Worm (Caenorhabditis elegans) whole organism, young adult: ENCODE measurements around the gene C14B4.2.

Source experiments
- B0035.1 ChIP-seq: sonication (generic microtip); optimal IDR thresholded peaks from 2 replicates; lab custom pipeline; 2016; ENCODE audit warnings: missing genetic modification characterization, mild to moderate bottlenecking, missing compliant biosample characterization, missing genotype, missing genetic modification reagents
- C17E4.6 ChIP-seq: fragments of 200-800 bp; sonication (Bioruptor generic); IDR thresholded peaks from 2 replicates; pipeline ENCODE4 v1.3.6; 2022; ENCODE audit warnings: missing genetic modification reagents, missing genetic modification characterization, missing compliant biosample characterization
- F49E8.2 ChIP-seq: sonication (generic microtip); optimal IDR thresholded peaks from 3 replicates; lab custom pipeline; 2017; ENCODE audit warnings: missing genetic modification characterization, mild to moderate bottlenecking, missing compliant biosample characterization, antibody characterized with exemption, moderate library complexity; ENCODE audit not compliant: insufficient read depth
- F57A8.1 ChIP-seq: fragments of 200-800 bp; sonication (Bioruptor generic); optimal IDR thresholded peaks from 2 replicates; lab custom pipeline; 2018; ENCODE audit warnings: mild to moderate bottlenecking, missing genetic modification characterization, moderate library complexity, missing compliant biosample characterization
- F57C9.4 ChIP-seq: sonication (generic microtip); optimal IDR thresholded peaks from 2 replicates; lab custom pipeline; 2017; ENCODE audit warnings: mild to moderate bottlenecking, missing genetic modification characterization, missing compliant biosample characterization
- K12H6.12 ChIP-seq: fragments of 200-800 bp; sonication (Bioruptor generic); optimal IDR thresholded peaks from 2 replicates; lab custom pipeline; 2018; ENCODE audit warnings: mild to moderate bottlenecking, missing genetic modification characterization, missing compliant biosample characterization
- T07F8.4 ChIP-seq: sonication (generic microtip); optimal IDR thresholded peaks from 2 replicates; lab custom pipeline; 2016; ENCODE audit warnings: mild to moderate bottlenecking, missing genetic modification characterization, moderate library complexity, missing compliant biosample characterization
- Y53F4B.3 ChIP-seq: fragments of 200-800 bp; sonication (Bioruptor generic); IDR thresholded peaks from 2 replicates; pipeline ENCODE4 v1.3.6; 2022; ENCODE audit warnings: missing genetic modification reagents, missing genetic modification characterization, missing compliant biosample characterization
- Y79H2A.3 ChIP-seq: fragments of 200-800 bp; sonication (Bioruptor generic); conservative IDR thresholded peaks from 2 replicates; pipeline ENCODE4 v1.3.6; 2022; ENCODE audit warnings: missing genetic modification reagents, missing genetic modification characterization, missing compliant biosample characterization
- ZK185.1 ChIP-seq: sonication (generic microtip); optimal IDR thresholded peaks from 2 replicates; lab custom pipeline; 2016; ENCODE audit warnings: mild to moderate bottlenecking, missing genetic modification characterization, missing compliant biosample characterization; ENCODE audit not compliant: poor library complexity, severe bottlenecking
- akir-1 ChIP-seq: fragments of 200-800 bp; sonication (Bioruptor generic); optimal IDR thresholded peaks from 2 replicates; lab custom pipeline; 2018; ENCODE audit warnings: mild to moderate bottlenecking, missing genetic modification characterization, moderate library complexity, missing compliant biosample characterization
- athp-1 ChIP-seq: sonication (generic microtip); optimal IDR thresholded peaks from 2 replicates; lab custom pipeline; 2017; ENCODE audit warnings: mild to moderate bottlenecking, missing genetic modification characterization, missing compliant biosample characterization
- attf-6 ChIP-seq: fragments of 200-800 bp; sonication (Bioruptor generic); IDR thresholded peaks from 2 replicates; pipeline ENCODE4 v1.3.6; 2022; ENCODE audit warnings: missing genetic modification reagents, missing genetic modification characterization, missing compliant biosample characterization
- ccch-3 ChIP-seq: fragments of 200-800 bp; sonication (Bioruptor generic); optimal IDR thresholded peaks from 2 replicates; lab custom pipeline; 2018; ENCODE audit warnings: mild to moderate bottlenecking, missing genetic modification characterization, missing compliant biosample characterization
- cebp-1 ChIP-seq, 2 experiments: fragments of 200-800 bp in 1 of 2; sonication (Bioruptor generic) in 1 of 2; sonication (generic microtip) in 1 of 2; IDR thresholded peaks in 1 of 2; optimal IDR thresholded peaks in 1 of 2; 2 replicates each; pipeline versions ENCODE4 v1.3.6 to Lab custom; 2017 to 2022; ENCODE audit warnings: missing compliant biosample characterization in 2 of 2, missing genetic modification characterization in 2 of 2, mild to moderate bottlenecking in 1 of 2, missing genetic modification reagents in 1 of 2, moderate library complexity in 1 of 2
- ceh-27 ChIP-seq: fragments of 200-800 bp; sonication (Bioruptor generic); optimal IDR thresholded peaks from 2 replicates; lab custom pipeline; 2018; ENCODE audit warnings: mild to moderate bottlenecking, missing genetic modification characterization, moderate library complexity, missing compliant biosample characterization
- dox-1 ChIP-seq: fragments of 200-800 bp; sonication (Bioruptor generic); IDR thresholded peaks from 2 replicates; pipeline ENCODE4 v1.3.6; 2022; ENCODE audit warnings: missing genetic modification reagents, missing genetic modification characterization, missing compliant biosample characterization
- him-1 ChIP-seq: sonication (generic microtip); optimal IDR thresholded peaks from 2 replicates; lab custom pipeline; 2016; ENCODE audit warnings: missing genotype, missing genetic modification reagents, missing genetic modification characterization, missing compliant biosample characterization
- hmg-20 ChIP-seq: fragments of 200-800 bp; sonication (Bioruptor generic); IDR thresholded peaks from 2 replicates; pipeline ENCODE4 v1.3.6; 2022; ENCODE audit warnings: missing genetic modification reagents, missing genetic modification characterization, missing compliant biosample characterization
- lin-35 ChIP-seq, 3 experiments: fragments of 150-350 bp in 2 of 3; sonication (generic microtip) in 1 of 3; optimal IDR thresholded peaks; 2 replicates each; lab custom pipeline; 2014 to 2018; ENCODE audit warnings: missing biosample characterization in 3 of 3, missing genetic modification characterization in 3 of 3, missing genetic modification reagents in 3 of 3
- lin-40 ChIP-seq: sonication (generic microtip); optimal IDR thresholded peaks from 2 replicates; lab custom pipeline; 2016; ENCODE audit warnings: missing genetic modification characterization, mild to moderate bottlenecking, missing compliant biosample characterization, missing genotype, missing genetic modification reagents
- lsl-1 ChIP-seq: fragments of 200-800 bp; sonication (Bioruptor generic); optimal IDR thresholded peaks from 2 replicates; lab custom pipeline; 2018; ENCODE audit warnings: mild to moderate bottlenecking, missing genetic modification characterization, moderate library complexity, missing compliant biosample characterization
- madf-3 ChIP-seq: fragments of 200-800 bp; sonication (Bioruptor generic); IDR thresholded peaks from 2 replicates; pipeline ENCODE4 v1.3.6; 2022; ENCODE audit warnings: missing genetic modification reagents, missing genetic modification characterization, missing compliant biosample characterization
- nfya-1 ChIP-seq: sonication (generic microtip); optimal IDR thresholded peaks from 2 replicates; lab custom pipeline; 2017; ENCODE audit warnings: antibody characterized with exemption, missing compliant biosample characterization, missing genetic modification characterization, borderline replicate concordance; ENCODE audit not compliant: insufficient read depth
- nhr-27 ChIP-seq: fragments of 200-800 bp; sonication (Bioruptor generic); optimal IDR thresholded peaks from 2 replicates; lab custom pipeline; 2018; ENCODE audit warnings: mild to moderate bottlenecking, missing genetic modification characterization, moderate library complexity, missing compliant biosample characterization
- nhr-80 ChIP-seq: sonication (generic microtip); optimal IDR thresholded peaks from 2 replicates; lab custom pipeline; 2016; ENCODE audit warnings: missing genetic modification characterization, missing compliant biosample characterization
- nhr-90 ChIP-seq: sonication (generic microtip); optimal IDR thresholded peaks from 2 replicates; lab custom pipeline; 2016; ENCODE audit warnings: missing genotype, mild to moderate bottlenecking, missing genetic modification characterization, missing compliant biosample characterization
- snpc-1.1 ChIP-seq: sonication (generic microtip); optimal IDR thresholded peaks from 2 replicates; lab custom pipeline; 2017; ENCODE audit warnings: missing genetic modification characterization, mild to moderate bottlenecking, missing compliant biosample characterization, antibody characterized with exemption, moderate library complexity, missing genotype, missing genetic modification reagents; ENCODE audit not compliant: insufficient read depth
- sptf-2 ChIP-seq: fragments of 200-800 bp; sonication (Bioruptor generic); optimal IDR thresholded peaks from 2 replicates; lab custom pipeline; 2018; ENCODE audit warnings: mild to moderate bottlenecking, missing genetic modification characterization, missing compliant biosample characterization
- tlf-1 ChIP-seq: fragments of 200-800 bp; sonication (Bioruptor generic); optimal IDR thresholded peaks from 2 replicates; lab custom pipeline; 2018; ENCODE audit warnings: mild to moderate bottlenecking, missing genetic modification characterization, missing compliant biosample characterization
- zim-3 ChIP-seq: sonication (generic microtip); optimal IDR thresholded peaks from 2 replicates; lab custom pipeline; 2017; ENCODE audit warnings: mild to moderate bottlenecking, missing genetic modification characterization, moderate library complexity, missing compliant biosample characterization
- ztf-22 ChIP-seq: fragments of 200-800 bp; sonication (Bioruptor generic); optimal IDR thresholded peaks from 2 replicates; lab custom pipeline; 2018; ENCODE audit warnings: mild to moderate bottlenecking, missing genetic modification characterization, moderate library complexity, missing compliant biosample characterization
- ztf-25 ChIP-seq: fragments of 200-800 bp; sonication (Bioruptor generic); IDR thresholded peaks from 2 replicates; pipeline ENCODE4 v1.3.6; 2022; ENCODE audit warnings: missing genetic modification reagents, missing genetic modification characterization, missing compliant biosample characterization

C14B4.2 gene

DNA sequence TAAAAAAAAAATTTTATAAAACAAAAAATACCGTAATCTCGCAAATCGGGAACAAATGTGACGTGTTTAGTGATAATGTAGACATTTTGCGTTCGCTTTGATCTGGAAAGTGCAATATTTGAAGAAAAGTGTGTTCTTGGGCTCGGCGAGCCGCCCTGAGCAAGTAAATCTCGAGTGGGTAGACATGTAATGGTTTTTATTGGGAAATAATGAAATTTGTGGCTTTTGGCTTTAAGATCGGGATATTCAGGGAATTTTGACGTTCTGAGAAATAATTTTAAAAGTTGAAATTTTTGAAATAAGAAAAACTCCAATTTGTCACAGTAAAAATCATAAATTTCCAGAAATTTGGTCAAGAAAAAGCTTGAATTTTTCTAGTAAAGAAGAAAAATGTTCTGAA is at the start of gene C14B4.2:
Gene C14B4.2 (minus strand): TSS at position 101 of the 400 bp plus-strand sequence.
- no peak for TF ChIP-seq madf-3 (GFP tag; lab: Robert Waterston, UW)
- no peak for TF ChIP-seq Y53F4B.3 (GFP tag; lab: Robert Waterston, UW)
- no peak for TF ChIP-seq ccch-3 (GFP tag; lab: Kevin White, UChicago)
- no peak for TF ChIP-seq C17E4.6
- TF ChIP-seq ztf-25 (GFP tag; lab: Robert Waterston, UW), result no peak
- no peak for TF ChIP-seq athp-1 (tag; lab: Kevin White, UChicago)
- TF ChIP-seq zim-3 (tag; lab: Kevin White, UChicago), result no peak
- TF ChIP-seq T07F8.4 (tag; lab: Kevin White, UChicago), result no peak

DNA sequence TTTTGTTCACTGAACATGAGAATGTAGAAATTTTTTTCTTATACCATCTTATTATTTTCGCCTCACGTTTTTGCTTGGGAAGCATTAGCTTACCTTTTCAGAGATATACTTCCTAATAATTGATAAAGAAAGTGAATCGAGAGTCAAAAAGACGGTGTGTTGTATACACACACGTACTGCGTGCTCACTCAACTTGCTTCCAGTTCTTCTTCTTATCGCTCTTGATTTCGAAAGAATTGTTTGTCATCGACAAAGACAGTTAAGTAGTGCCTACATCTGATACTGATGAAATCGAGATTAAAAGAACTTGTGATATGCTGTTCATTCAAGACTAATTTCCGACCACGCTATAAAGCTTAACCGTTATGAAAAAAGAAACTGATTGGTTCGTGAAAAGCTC is 48.2 kb upstream of the C14B4.2 start, which contains the start of gene C25F9.5:
Gene C25F9.5 (minus strand): TSS at position 195 of the 400 bp plus-strand sequence.
- TF ChIP-seq cebp-1 (GFP tag; IDR thresholded peaks at IDR 0.05; lab: Robert Waterston, UW), result peak; percentile 69; the same call in 1 of the 2 replicates
- TF ChIP-seq cebp-1 (tag; optimal IDR thresholded peaks at IDR 0.05; lab: Kevin White, UChicago), result peak; percentile 70
- TF ChIP-seq nhr-80 (tag; lab: Kevin White, UChicago), result peak; percentile 70
- TF ChIP-seq F57C9.4 (tag; lab: Kevin White, UChicago), result no peak

DNA sequence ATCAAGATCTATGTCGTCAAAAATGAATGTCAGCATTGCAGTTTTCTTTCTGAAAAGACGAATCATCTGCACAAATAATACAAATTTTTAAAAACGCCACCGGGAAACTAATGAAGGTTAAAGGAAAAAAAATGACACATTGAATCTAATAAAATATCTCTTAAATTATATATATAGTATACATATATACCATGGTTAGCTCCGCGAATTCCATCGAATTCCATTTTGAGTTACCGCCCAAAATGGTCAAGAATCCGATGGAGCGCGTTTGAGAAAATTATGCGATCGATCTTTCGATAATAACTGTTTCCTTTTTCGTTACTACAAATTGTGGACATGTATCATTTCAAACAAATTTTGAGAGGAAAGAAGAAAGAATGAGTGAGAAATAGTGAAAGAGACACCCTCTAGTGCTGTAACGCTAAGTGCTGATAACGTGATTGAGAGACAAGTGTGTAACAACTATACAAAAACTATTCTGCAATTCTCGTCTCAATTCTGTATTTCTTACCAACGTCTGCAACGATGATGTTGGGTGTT is 42.9 kb upstream of the C14B4.2 start, which contains the start of the genes C25F9.6 and C25F9.10:
Gene C25F9.6 (minus strand): TSS at position 51 of the 540 bp plus-strand sequence.
Gene C25F9.10 (plus strand): TSS at position 454 of the 540 bp plus-strand sequence.
- TF ChIP-seq nhr-80 (tag; lab: Kevin White, UChicago), result peak; percentile 84
- TF ChIP-seq tlf-1, result no peak
- TF ChIP-seq dox-1 (GFP tag; lab: Robert Waterston, UW), result peak; percentile 39; the same call in 1 of the 2 replicates
- no peak for TF ChIP-seq Y79H2A.3 (GFP tag; lab: Robert Waterston, UW)
- TF ChIP-seq F57A8.1, result no peak
- no peak for TF ChIP-seq F57C9.4 (tag; lab: Kevin White, UChicago)

DNA sequence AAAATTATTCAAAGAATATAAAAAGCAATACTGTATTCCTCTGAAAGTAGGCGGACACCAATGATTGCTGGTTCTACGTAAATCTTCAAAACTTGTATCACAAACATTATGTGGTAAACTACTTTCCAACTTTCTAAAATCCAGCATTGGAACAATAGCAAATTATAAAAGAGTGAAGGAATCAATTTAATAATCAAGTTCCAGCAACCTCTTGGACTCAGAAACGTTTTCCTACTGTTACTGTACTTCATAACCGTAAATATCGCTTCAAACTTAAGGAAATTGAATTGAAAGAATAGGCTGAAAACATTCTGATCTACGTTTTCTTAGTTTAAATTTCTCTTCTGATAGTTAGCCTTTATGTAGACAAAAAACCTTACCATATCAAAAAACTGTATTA is 41.2 kb upstream of the C14B4.2 start:
- no peak for TF ChIP-seq lin-35 (GFP tag; optimal IDR thresholded peaks at IDR 0.05; lab: Kevin White, UChicago)
- no peak for TF ChIP-seq K12H6.12 (tag; lab: Kevin White, UChicago)
- TF ChIP-seq hmg-20, result no peak
- TF ChIP-seq lin-40, result no peak
- TF ChIP-seq F49E8.2 (tag; lab: Kevin White, UChicago), result no peak
- TF ChIP-seq nhr-80 (tag; lab: Kevin White, UChicago), result no peak
- no peak for TF ChIP-seq sptf-2 (GFP tag; lab: Kevin White, UChicago)
- TF ChIP-seq nhr-27 (tag; lab: Kevin White, UChicago), result no peak
- TF ChIP-seq snpc-1.1, result no peak
- no peak for TF ChIP-seq F57A8.1
- no peak for TF ChIP-seq B0035.1
- no peak for TF ChIP-seq lsl-1 (GFP tag; lab: Kevin White, UChicago)
- TF ChIP-seq akir-1 (GFP tag; lab: Kevin White, UChicago), result no peak
- no peak for TF ChIP-seq ztf-22 (GFP tag; lab: Kevin White, UChicago)
- TF ChIP-seq him-1 (tag; lab: Kevin White, UChicago), result no peak
- no peak for TF ChIP-seq attf-6 (GFP tag; lab: Robert Waterston, UW)

ce11 chrV:19402855-19403254 is 40.4 kb upstream of the C14B4.2 start, which contains the start of gene C25F9.12:
Gene C25F9.12, minus strand, starts transcription at chrV:19402955.
- no peak for TF ChIP-seq nfya-1 (tag; lab: Kevin White, UChicago)
- TF ChIP-seq ZK185.1, result no peak
- TF ChIP-seq nhr-90 (tag; lab: Kevin White, UChicago), result no peak
- no peak for TF ChIP-seq Y79H2A.3 (GFP tag; lab: Robert Waterston, UW)
- no peak for TF ChIP-seq snpc-1.1
- no peak for TF ChIP-seq ceh-27
- no peak for TF ChIP-seq Y53F4B.3 (GFP tag; lab: Robert Waterston, UW)
- no peak for TF ChIP-seq zim-3 (tag; lab: Kevin White, UChicago)
- TF ChIP-seq F49E8.2 (tag; lab: Kevin White, UChicago), result no peak
